Worm (Caenorhabditis elegans): ENCODE data around the gene F08F1.9.

F08F1.9 gene

ce11 chrX:8416819-8417218 is 6.2 kb upstream of the F08F1.9 start, which contains the start of gene ced-8:
TSS of gene ced-8 (minus strand) at chrX:8416919.
- TF ChIP-seq ceh-63 (GFP tag; optimal IDR thresholded peaks at IDR 0.05) (no peak), rnt-1 (tag; optimal IDR thresholded peaks at IDR 0.05) (no peak), F16B12.6 (tag; optimal IDR thresholded peaks at IDR 0.05) (no peak), pqm-1 (tag; optimal IDR thresholded peaks at IDR 0.05) (no peak), elt-3 (tag; optimal IDR thresholded peaks at IDR 0.05) (no peak)

DNA sequence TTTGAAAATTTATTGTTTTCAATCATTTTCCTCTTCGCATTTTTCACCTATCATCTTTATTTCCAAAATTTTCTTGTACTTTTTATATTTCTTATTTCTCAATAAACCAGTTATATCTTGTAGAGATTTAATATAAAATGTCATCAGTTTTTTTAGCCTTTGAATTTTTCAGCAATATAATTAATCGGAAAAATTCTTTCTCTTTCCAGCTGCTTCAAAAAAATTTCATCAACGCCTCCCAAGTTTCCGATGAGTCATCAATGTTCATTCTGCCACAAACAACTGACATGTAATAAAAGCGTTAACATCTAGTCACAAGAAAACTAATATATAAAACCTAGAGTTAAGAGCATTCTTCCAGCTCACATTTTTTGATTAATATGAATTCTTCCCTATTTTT is 2.5 kb upstream of the F08F1.9 start, which contains the start of gene F08F1.4:
F08F1.4 (plus strand) TSS at position 301 of the 400 bp plus-strand sequence.
- TF ChIP-seq nhr-90 (tag; optimal IDR thresholded peaks at IDR 0.05; ENCODE audit: poor library complexity), result no peak
- no peak for TF ChIP-seq jun-1 (tag; optimal IDR thresholded peaks at IDR 0.05)
- TF ChIP-seq mab-9 (GFP tag; IDR thresholded peaks at IDR 0.05), result no peak
- no peak for TF ChIP-seq swsn-7 (tag; optimal IDR thresholded peaks at IDR 0.05)
- no peak for TF ChIP-seq ceh-90 (tag; optimal IDR thresholded peaks at IDR 0.05)
- TF ChIP-seq grh-1 (GFP tag; IDR thresholded peaks at IDR 0.05), result no peak
- TF ChIP-seq elt-3 (tag; optimal IDR thresholded peaks at IDR 0.05), result no peak
- no peak for TF ChIP-seq lir-3 (tag; optimal IDR thresholded peaks at IDR 0.05; ENCODE audit: poor library complexity)
- TF ChIP-seq ets-5 (GFP tag; IDR thresholded peaks at IDR 0.05), result no peak
- no peak for TF ChIP-seq nhr-19 (GFP tag; conservative IDR thresholded peaks at IDR 0.05)
- TF ChIP-seq ceh-88 (GFP tag; IDR thresholded peaks at IDR 0.05), result no peak
- no peak for TF ChIP-seq unc-98 (GFP tag; IDR thresholded peaks at IDR 0.05)
- TF ChIP-seq vab-15 (tag; optimal IDR thresholded peaks at IDR 0.05), result no peak
- no peak for TF ChIP-seq nhr-84 (tag; optimal IDR thresholded peaks at IDR 0.05)

DNA sequence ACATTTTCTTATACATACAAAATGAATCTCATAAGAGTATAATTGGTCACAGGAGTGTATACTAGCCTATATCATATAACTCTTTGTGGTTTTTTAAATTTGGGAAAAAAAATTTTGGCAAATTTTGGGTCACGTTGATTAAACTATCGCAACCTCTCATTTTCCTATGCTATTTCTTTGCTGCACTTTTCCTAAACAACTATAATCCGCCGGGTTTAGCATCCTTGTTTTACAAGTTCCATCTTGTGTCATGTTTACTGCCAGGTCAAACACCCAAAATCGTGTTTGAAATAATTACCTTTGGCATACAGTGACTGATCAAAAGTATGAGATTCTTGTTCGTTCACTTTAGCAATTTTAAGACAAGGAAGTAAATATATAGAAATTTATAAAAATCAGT is 2.4 kb downstream of the F08F1.9 start, which contains the start of gene sulp-3:
sulp-3 (minus strand) TSS at position 101 of the 400 bp plus-strand sequence.
- TF ChIP-seq rnt-1 (tag; optimal IDR thresholded peaks at IDR 0.05), result no peak
- no peak for TF ChIP-seq isw-1 (GFP tag; IDR thresholded peaks at IDR 0.05)
- no peak for TF ChIP-seq nhr-76 (tag; optimal IDR thresholded peaks at IDR 0.05)
- TF ChIP-seq ztf-11 (tag; optimal IDR thresholded peaks at IDR 0.05), result no peak
- no peak for TF ChIP-seq elt-3 (tag; optimal IDR thresholded peaks at IDR 0.05)
- no peak for TF ChIP-seq nhr-47 (tag; optimal IDR thresholded peaks at IDR 0.05)
- no peak for TF ChIP-seq nhr-20 (tag; optimal IDR thresholded peaks at IDR 0.05)
- TF ChIP-seq ama-1 (optimal IDR thresholded peaks at IDR 0.05), result no peak
- TF ChIP-seq ceh-82 (tag; optimal IDR thresholded peaks at IDR 0.05), result no peak
- TF ChIP-seq jun-1 (tag; optimal IDR thresholded peaks at IDR 0.05), result no peak

DNA sequence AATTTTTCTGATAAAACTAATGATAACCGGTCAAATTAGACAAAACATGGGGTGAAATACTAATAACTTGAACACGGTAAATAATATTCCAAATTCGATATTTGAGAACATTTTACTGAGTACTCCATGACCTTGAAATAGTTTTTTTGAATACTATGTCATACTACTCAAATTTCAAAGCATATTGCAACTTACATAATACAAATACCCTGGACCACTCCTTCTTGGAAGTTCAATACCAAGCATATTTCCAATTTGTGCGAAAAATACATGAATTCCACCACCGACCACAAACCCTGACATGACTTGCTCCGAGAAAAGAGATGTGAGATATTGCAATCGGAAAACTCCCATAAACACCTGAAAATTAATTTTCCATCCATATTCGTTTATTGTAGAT is 3.8 kb downstream of the F08F1.9 start:
- TF ChIP-seq nhr-76 (tag; optimal IDR thresholded peaks at IDR 0.05) (no peak), aly-2 (tag; optimal IDR thresholded peaks at IDR 0.05) (no peak), elt-2 (tag; optimal IDR thresholded peaks at IDR 0.05) (no peak), aha-1 (tag; optimal IDR thresholded peaks at IDR 0.05) (no peak), fkh-4 (tag; optimal IDR thresholded peaks at IDR 0.05; ENCODE audit: borderline replicate concordance) (no peak), efl-3 (GFP tag; optimal IDR thresholded peaks at IDR 0.05) (no peak), alr-1 (tag; optimal IDR thresholded peaks at IDR 0.05; ENCODE audit: borderline replicate concordance) (no peak), mep-1 (tag; optimal IDR thresholded peaks at IDR 0.05) (no peak), snu-23 (GFP tag; optimal IDR thresholded peaks at IDR 0.05) (no peak), sox-4 (tag; optimal IDR thresholded peaks at IDR 0.05) (no peak), lir-3 (tag; optimal IDR thresholded peaks at IDR 0.05; ENCODE audit: poor library complexity) (no peak), ceh-63 (GFP tag; optimal IDR thresholded peaks at IDR 0.05) (no peak), nhr-84 (tag; optimal IDR thresholded peaks at IDR 0.05) (no peak), vab-15 (tag; optimal IDR thresholded peaks at IDR 0.05) (no peak), pqm-1 (tag; optimal IDR thresholded peaks at IDR 0.05) (no peak), nhr-77 (tag; optimal IDR thresholded peaks at IDR 0.05) (no peak)
